Fruit fly (Drosophila melanogaster): ENCODE data around the gene CG9705.

The CG9705 gene

DNA sequence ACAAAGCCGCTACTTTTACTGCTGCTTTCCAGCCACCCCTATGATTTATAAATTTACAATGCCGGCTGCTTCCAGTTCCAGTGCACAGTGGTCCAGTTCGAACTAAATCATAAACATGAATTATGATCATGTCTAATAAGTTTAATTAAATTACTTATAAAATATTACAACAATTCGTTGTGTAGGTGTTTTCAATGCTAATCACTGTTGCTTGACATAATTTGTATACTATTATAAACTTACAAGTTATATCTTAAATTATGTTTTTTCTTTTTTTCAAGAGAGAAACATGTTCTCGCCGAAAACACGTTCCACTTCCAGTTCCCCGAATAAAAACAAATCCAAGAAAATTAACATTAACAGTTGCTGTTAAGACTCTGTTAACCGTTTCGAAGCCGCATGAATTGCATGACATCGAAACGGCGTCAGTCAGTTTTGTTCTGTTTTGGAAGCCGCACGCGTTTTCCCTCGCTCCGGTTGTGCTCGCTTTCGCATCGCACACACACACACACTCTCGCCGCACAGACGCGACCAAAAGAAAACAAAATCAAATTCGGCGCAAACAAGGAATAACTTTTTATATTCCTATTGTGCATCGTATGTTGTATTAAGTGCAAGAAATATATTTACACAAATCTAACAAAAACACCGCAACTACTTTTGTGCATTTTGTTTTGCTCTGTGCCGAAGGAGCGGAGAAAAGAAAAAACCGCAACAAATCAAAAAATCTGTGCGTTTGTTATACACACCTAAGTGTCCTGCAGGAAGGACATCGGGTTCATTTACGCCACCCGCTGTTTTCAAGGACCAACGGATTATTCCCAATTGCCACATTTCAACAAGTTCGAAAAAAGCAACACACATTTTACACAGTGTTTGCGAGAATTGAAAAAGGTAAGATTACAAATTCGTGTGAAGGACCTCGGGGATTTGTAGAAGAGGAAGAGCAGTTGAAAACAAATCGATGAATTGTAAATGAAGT, 14.0 kb upstream of the CG9705 start, which contains the start of gene Nrt (continued):
- TF ChIP-seq HLH4C (GFP tag; IDR thresholded peaks at IDR 0.05; ENCODE audit: partially characterized antibody) = no peak
- TF ChIP-seq ttk (GFP tag; IDR thresholded peaks at IDR 0.05) = peak; percentile 65; the same call in 1 of the 2 replicates
- TF ChIP-seq Deaf1 (tag; optimal IDR thresholded peaks at IDR 0.05) = peak; percentile 37
- TF ChIP-seq phol (tag; optimal IDR thresholded peaks at IDR 0.05) = peak; percentile 57
- peak; percentile 21 for TF ChIP-seq HmgZ (tag; optimal IDR thresholded peaks at IDR 0.05)
- peak; percentile 69 for TF ChIP-seq odd (GFP tag; optimal IDR thresholded peaks at IDR 0.05)
- TF ChIP-seq fru (optimal IDR thresholded peaks at IDR 0.05) = no peak
- TF ChIP-seq ato (GFP tag; IDR thresholded peaks at IDR 0.05; ENCODE audit: partially characterized antibody) = peak; percentile 43; the same call in 1 of the 2 replicates
- no peak for TF ChIP-seq Ptx1 (GFP tag; IDR thresholded peaks at IDR 0.05)
- TF ChIP-seq CTCF (GFP tag; optimal IDR thresholded peaks at IDR 0.05) = peak; percentile 17
- TF ChIP-seq nom (GFP tag; optimal IDR thresholded peaks at IDR 0.05) = peak; percentile 90
- no peak for TF ChIP-seq CG3065 (GFP tag; optimal IDR thresholded peaks at IDR 0.05)
- no peak for TF ChIP-seq zen2 (GFP tag; IDR thresholded peaks at IDR 0.05; ENCODE audit: partially characterized antibody)
- peak; percentile 9 for TF ChIP-seq CG8089 (GFP tag; optimal IDR thresholded peaks at IDR 0.05)
- peak; percentile 49; the same call in 1 of the 2 replicates for TF ChIP-seq Taf1 (GFP tag; IDR thresholded peaks at IDR 0.05)
- no peak for TF ChIP-seq CG31365 (tag; optimal IDR thresholded peaks at IDR 0.05)
- TF ChIP-seq Ssrp (tag; optimal IDR thresholded peaks at IDR 0.05) = peak; percentile 50
- peak; percentile 84 for TF ChIP-seq PHDP (tag; optimal IDR thresholded peaks at IDR 0.05)
- no peak for TF ChIP-seq CG8478 (optimal IDR thresholded peaks at IDR 0.05)
- TF ChIP-seq Ets65A (GFP tag) = peak; percentile 39
- TF ChIP-seq gcm2 (GFP tag; optimal IDR thresholded peaks at IDR 0.05) = no peak
- peak in 1 of 2 experiments; percentile 21 for TF ChIP-seq Hr78 (GFP tag; optimal IDR thresholded peaks at IDR 0.05)
- no peak for TF ChIP-seq CG12744 (GFP tag; optimal IDR thresholded peaks at IDR 0.05)
- TF ChIP-seq dan (GFP tag; IDR thresholded peaks at IDR 0.05) = no peak
- TF ChIP-seq p53 (GFP tag; optimal IDR thresholded peaks at IDR 0.05) = no peak
- TF ChIP-seq BEAF-32 (GFP tag; optimal IDR thresholded peaks at IDR 0.05) = no peak
- TF ChIP-seq CG2120 (GFP tag; optimal IDR thresholded peaks at IDR 0.05) = peak; percentile 54
- TF ChIP-seq CG12391 (tag; optimal IDR thresholded peaks at IDR 0.05) = peak; percentile 82
- no peak for TF ChIP-seq CG2129 (GFP tag; IDR thresholded peaks at IDR 0.05; ENCODE audit: partially characterized antibody)
- no peak for TF ChIP-seq Side (GFP tag; optimal IDR thresholded peaks at IDR 0.05)
- no peak for TF ChIP-seq unc-4 (GFP tag; IDR thresholded peaks at IDR 0.05; ENCODE audit: partially characterized antibody)
- no peak for TF ChIP-seq repo (GFP tag; optimal IDR thresholded peaks at IDR 0.05)
- peak in 1 of 2 experiments; percentile 28 for TF ChIP-seq Pdp1 (GFP tag; optimal IDR thresholded peaks at IDR 0.05)
- peak; percentile 85 for TF ChIP-seq CG31441 (GFP tag; IDR thresholded peaks at IDR 0.05)
- 0 out of 2 replicates have a peak, but pooled peaks have one; percentile 34 for TF ChIP-seq Scr (GFP tag; IDR thresholded peaks at IDR 0.05; ENCODE audit: partially characterized antibody)
- no peak for TF ChIP-seq H15 (GFP tag; IDR thresholded peaks at IDR 0.05)
- TF ChIP-seq CG18619 (GFP tag; optimal IDR thresholded peaks at IDR 0.05) = no peak
- TF ChIP-seq amos (GFP tag; IDR thresholded peaks at IDR 0.05; ENCODE audit: partially characterized antibody) = peak; percentile 50
- TF ChIP-seq CG2202 (tag; optimal IDR thresholded peaks at IDR 0.05) = peak; percentile 66
- peak; percentile 44; the same call in 1 of the 2 replicates for TF ChIP-seq CG4360 (GFP tag; IDR thresholded peaks at IDR 0.05)
- TF ChIP-seq Optix (GFP tag; IDR thresholded peaks at IDR 0.05) = no peak
- peak; percentile 79 for TF ChIP-seq CG2678 (tag; optimal IDR thresholded peaks at IDR 0.05)
- peak; percentile 80 for TF ChIP-seq Xrp1 (GFP tag; IDR thresholded peaks at IDR 0.05)
- TF ChIP-seq Oaz (GFP tag; IDR thresholded peaks at IDR 0.05) = no peak
- peak; percentile 60; the same call in 1 of the 2 replicates for TF ChIP-seq HLH3B (GFP tag; IDR thresholded peaks at IDR 0.05)
- TF ChIP-seq CG15073 (GFP tag; optimal IDR thresholded peaks at IDR 0.05) = no peak
- no peak for TF ChIP-seq pho (GFP tag; optimal IDR thresholded peaks at IDR 0.05)
- peak; percentile 22; the same call in 1 of the 3 replicates for TF ChIP-seq ase (GFP tag; IDR thresholded peaks at IDR 0.05)
- TF ChIP-seq ash1 (GFP tag; optimal IDR thresholded peaks at IDR 0.05) = no peak

Measured in whole organism, embryonic.